Worm (Caenorhabditis elegans): ENCODE measurements around the gene C27H5.2.

Gene C27H5.2

ce11 chrII:7112780-7113179 lies 42.6 kb upstream of the C27H5.2 start, which contains the start of gene F10E7.6:
TSS of gene F10E7.6 (plus strand) at chrII:7113080.
- TF ChIP-seq unc-62 (GFP tag; optimal IDR thresholded peaks at IDR 0.05) (no peak), jun-1 (tag; optimal IDR thresholded peaks at IDR 0.05) (no peak), pqm-1 (tag; optimal IDR thresholded peaks at IDR 0.05) (no peak), eor-1 (tag; optimal IDR thresholded peaks at IDR 0.05) (no peak), elt-2 (tag; optimal IDR thresholded peaks at IDR 0.05) (no peak)

- TF ChIP-seq R02D3.7 (tag; optimal IDR thresholded peaks at IDR 0.05), result no peak
- TF ChIP-seq ceh-28 (tag; optimal IDR thresholded peaks at IDR 0.05), result no peak
- TF ChIP-seq skn-1 (tag; optimal IDR thresholded peaks at IDR 0.05), result no peak
- no peak for TF ChIP-seq tbx-2 (tag; optimal IDR thresholded peaks at IDR 0.05)
- TF ChIP-seq ztf-4 (tag; optimal IDR thresholded peaks at IDR 0.05), result no peak
- no peak for TF ChIP-seq lin-39 (tag; optimal IDR thresholded peaks at IDR 0.05)
- TF ChIP-seq snpc-4 (tag; optimal IDR thresholded peaks at IDR 0.05), result no peak
- TF ChIP-seq elt-3 (tag; optimal IDR thresholded peaks at IDR 0.05), result no peak
- no peak for TF ChIP-seq daf-12 (tag; optimal IDR thresholded peaks at IDR 0.05)
Measured at ce11 chrII:7115638-7116037, 39.7 kb upstream of the C27H5.2 start, which contains the start of gene cutl-5. TSS of gene cutl-5 (minus strand) at chrII:7115906.

ce11 chrII:7116350-7116749 lies 39.0 kb upstream of the C27H5.2 start, which contains the start of gene spon-1:
TSS of gene spon-1 (plus strand) at chrII:7116557.
- TF ChIP-seq egl-5 (tag; optimal IDR thresholded peaks at IDR 0.05), result no peak
- no peak for TF ChIP-seq skn-1 (tag; optimal IDR thresholded peaks at IDR 0.05)
- no peak for TF ChIP-seq nfya-1 (tag; optimal IDR thresholded peaks at IDR 0.05; ENCODE audit: insufficient read depth)
- no peak for TF ChIP-seq ztf-11 (tag; optimal IDR thresholded peaks at IDR 0.05)
- no peak for TF ChIP-seq lsy-12 (tag; optimal IDR thresholded peaks at IDR 0.05)
- no peak for TF ChIP-seq zag-1 (tag; optimal IDR thresholded peaks at IDR 0.05)
- TF ChIP-seq tbx-2 (tag; optimal IDR thresholded peaks at IDR 0.05), result no peak
- no peak for TF ChIP-seq snpc-4 (tag; optimal IDR thresholded peaks at IDR 0.05)
- no peak for TF ChIP-seq nhr-77 (tag; optimal IDR thresholded peaks at IDR 0.05)
- TF ChIP-seq fos-1 (tag; optimal IDR thresholded peaks at IDR 0.05), result no peak
- no peak for TF ChIP-seq aly-2 (tag; optimal IDR thresholded peaks at IDR 0.05)
- TF ChIP-seq nhr-43 (tag; optimal IDR thresholded peaks at IDR 0.05; ENCODE audit: poor library complexity, severe bottlenecking), result no peak
- TF ChIP-seq mdl-1 (tag; optimal IDR thresholded peaks at IDR 0.05), result no peak
- TF ChIP-seq nhr-67 (tag; optimal IDR thresholded peaks at IDR 0.05), result no peak
- no peak for TF ChIP-seq elt-2 (tag; optimal IDR thresholded peaks at IDR 0.05)
- no peak for TF ChIP-seq mml-1 (tag; optimal IDR thresholded peaks at IDR 0.05)
- no peak for TF ChIP-seq unc-62 (GFP tag; optimal IDR thresholded peaks at IDR 0.05)
- no peak for TF ChIP-seq nhr-25 (tag; optimal IDR thresholded peaks at IDR 0.05)

ce11 chrII:7119525-7119924 lies 35.9 kb upstream of the C27H5.2 start:
- TF ChIP-seq nhr-237 (tag; optimal IDR thresholded peaks at IDR 0.05), result no peak
- TF ChIP-seq nhr-12 (tag; optimal IDR thresholded peaks at IDR 0.05), result no peak
- no peak for TF ChIP-seq aly-2 (tag; optimal IDR thresholded peaks at IDR 0.05)
- no peak for TF ChIP-seq zag-1 (tag; optimal IDR thresholded peaks at IDR 0.05)
- no peak for TF ChIP-seq lin-39 (tag; optimal IDR thresholded peaks at IDR 0.05)
- TF ChIP-seq nhr-23 (tag; optimal IDR thresholded peaks at IDR 0.05), result no peak
- TF ChIP-seq mml-1 (tag; optimal IDR thresholded peaks at IDR 0.05), result no peak
- no peak for TF ChIP-seq pqm-1 (tag; optimal IDR thresholded peaks at IDR 0.05)
- TF ChIP-seq nfya-1 (tag; optimal IDR thresholded peaks at IDR 0.05; ENCODE audit: insufficient read depth), result no peak
- no peak for TF ChIP-seq ama-1 (optimal IDR thresholded peaks at IDR 0.05)
- no peak for TF ChIP-seq ceh-82 (tag; optimal IDR thresholded peaks at IDR 0.05)
- no peak for TF ChIP-seq elt-1 (tag; optimal IDR thresholded peaks at IDR 0.05)

- TF ChIP-seq fos-1 (tag; optimal IDR thresholded peaks at IDR 0.05) (no peak), unc-39 (tag; optimal IDR thresholded peaks at IDR 0.05) (no peak), ama-1 (optimal IDR thresholded peaks at IDR 0.05) (no peak), fkh-10 (GFP tag; optimal IDR thresholded peaks at IDR 0.05) (no peak), egl-27 (tag; optimal IDR thresholded peaks at IDR 0.05) (no peak), elt-3 (tag; optimal IDR thresholded peaks at IDR 0.05) (no peak), sea-2 (GFP tag; optimal IDR thresholded peaks at IDR 0.05) (no peak), nhr-28 (tag; optimal IDR thresholded peaks at IDR 0.05) (no peak)
Measured at ce11 chrII:7121762-7122292, 33.6 kb upstream of the C27H5.2 start, which contains the start of gene F10E7.2. TSS of gene F10E7.2 (plus strand) at chrII:7122242.
